Worm (Caenorhabditis elegans) whole organism, L1 larva: ENCODE data around the gene srxa-1.
A peak's percentile ranks its signal among the peaks of the same experiment; 100 is the strongest.

Experiments
- C16A3.4 ChIP-seq: fragments of 150-350 bp; optimal IDR thresholded peaks from 2 replicates; lab custom pipeline; 2014; ENCODE audit warnings: missing biosample characterization, missing genetic modification characterization
- alr-1 ChIP-seq: fragments of 200-800 bp; sonication (Bioruptor generic); optimal IDR thresholded peaks from 2 replicates; lab custom pipeline; 2018; ENCODE audit warnings: borderline replicate concordance, mild to moderate bottlenecking, missing genetic modification characterization, missing compliant biosample characterization
- aly-2 ChIP-seq: fragments of 150-350 bp; optimal IDR thresholded peaks from 2 replicates; lab custom pipeline; 2014; ENCODE audit warnings: missing biosample characterization, missing genetic modification characterization
- blmp-1 ChIP-seq: fragments of 150-350 bp; optimal IDR thresholded peaks from 2 replicates; lab custom pipeline; 2014; ENCODE audit warnings: missing biosample characterization, missing genetic modification characterization
- ceh-82 ChIP-seq, 3 experiments: fragments of 150-350 bp in 1 of 3; sonication (generic microtip) in 2 of 3; optimal IDR thresholded peaks; 2 replicates each; lab custom pipeline; 2014 to 2017; ENCODE audit warnings: missing biosample characterization in 3 of 3, missing genetic modification characterization in 3 of 3
- ceh-88 ChIP-seq: fragments of 200-800 bp; sonication (Bioruptor generic); IDR thresholded peaks from 2 replicates; pipeline ENCODE4 v1.3.6; 2022; ENCODE audit warnings: missing genetic modification characterization, missing compliant biosample characterization
- dpl-1 ChIP-seq, 3 experiments: fragments of 150-350 bp in 2 of 3; sonication (generic microtip) in 1 of 3; optimal IDR thresholded peaks; 2 replicates each; lab custom pipeline; 2014 to 2017; ENCODE audit warnings: missing biosample characterization in 3 of 3, missing genetic modification characterization in 3 of 3, missing genetic modification reagents in 3 of 3
- dsc-1 ChIP-seq: sonication (generic microtip); optimal IDR thresholded peaks from 2 replicates; lab custom pipeline; 2016; ENCODE audit warnings: mild to moderate bottlenecking, missing genetic modification characterization, missing compliant biosample characterization
- efl-1 ChIP-seq, 4 experiments: fragments of 150-350 bp; optimal IDR thresholded peaks in 3 of 4; peaks in 1 of 4; 1 replicate in 1 of 4; 2 replicates in 3 of 4; lab custom pipeline; 2014; ENCODE audit warnings: missing biosample characterization in 2 of 4, missing genetic modification characterization in 2 of 4, missing genetic modification reagents in 2 of 4
- elt-3 ChIP-seq, 6 experiments: fragments of 150-350 bp in 1 of 6; sonication (generic microtip); optimal IDR thresholded peaks; 2 replicates each; lab custom pipeline; 2017 to 2018; ENCODE audit warnings: missing biosample characterization in 6 of 6, missing genetic modification characterization in 6 of 6, inconsistent platforms in 1 of 6
- ets-5 ChIP-seq: fragments of 200-800 bp; sonication (Bioruptor generic); IDR thresholded peaks from 2 replicates; pipeline ENCODE4 v1.3.6; 2022; ENCODE audit warnings: missing genetic modification characterization, missing compliant biosample characterization
- fkh-4 ChIP-seq: sonication (generic microtip); optimal IDR thresholded peaks from 2 replicates; lab custom pipeline; 2016; ENCODE audit warnings: missing compliant biosample characterization, missing genetic modification characterization, borderline replicate concordance
- hlh-17 ChIP-seq: fragments of 200-800 bp; sonication (Bioruptor generic); optimal IDR thresholded peaks from 2 replicates; lab custom pipeline; 2018; ENCODE audit warnings: missing genetic modification characterization, mild to moderate bottlenecking, missing compliant biosample characterization, moderate library complexity, borderline replicate concordance
- hpl-2 ChIP-seq: fragments of 150-350 bp; optimal IDR thresholded peaks from 2 replicates; lab custom pipeline; 2014; ENCODE audit warnings: missing biosample characterization, missing genetic modification reagents, missing genetic modification characterization
- lin-13 ChIP-seq: fragments of 150-350 bp; optimal IDR thresholded peaks from 2 replicates; lab custom pipeline; 2014; ENCODE audit warnings: missing biosample characterization, missing genetic modification reagents, missing genetic modification characterization
- lin-14 ChIP-seq: fragments of 200-800 bp; sonication (Bioruptor generic); optimal IDR thresholded peaks from 2 replicates; lab custom pipeline; 2018; ENCODE audit warnings: mild to moderate bottlenecking, missing genetic modification characterization, moderate library complexity, missing compliant biosample characterization
- lin-35 ChIP-seq, 2 experiments: fragments of 150-350 bp; optimal IDR thresholded peaks; 2 replicates each; lab custom pipeline; 2014; ENCODE audit warnings: missing biosample characterization in 2 of 2, missing genetic modification characterization in 2 of 2, missing genetic modification reagents in 2 of 2
- mab-9 ChIP-seq: fragments of 200-800 bp; sonication (Bioruptor generic); IDR thresholded peaks from 2 replicates; pipeline ENCODE4 v1.3.6; 2022; ENCODE audit warnings: missing genetic modification reagents, missing genetic modification characterization, missing compliant biosample characterization
- mdl-1 ChIP-seq, 2 experiments: fragments of 150-350 bp; optimal IDR thresholded peaks; 2 replicates each; lab custom pipeline; 2014 to 2017; ENCODE audit warnings: missing biosample characterization in 2 of 2, missing genetic modification characterization in 2 of 2, inconsistent platforms in 1 of 2
- mef-2 ChIP-seq: fragments of 150-350 bp; optimal IDR thresholded peaks from 2 replicates; lab custom pipeline; 2014; ENCODE audit warnings: missing biosample characterization, missing genetic modification characterization
- mep-1 ChIP-seq: fragments of 150-350 bp; optimal IDR thresholded peaks from 2 replicates; lab custom pipeline; 2014; ENCODE audit warnings: missing biosample characterization, missing genetic modification characterization
- nhr-12 ChIP-seq: sonication (generic microtip); optimal IDR thresholded peaks from 2 replicates; lab custom pipeline; 2017; ENCODE audit warnings: missing biosample characterization, missing genetic modification characterization
- nhr-19 ChIP-seq: fragments of 200-800 bp; sonication (Bioruptor generic); conservative IDR thresholded peaks from 2 replicates; pipeline ENCODE4 v1.3.6; 2022; ENCODE audit warnings: missing genetic modification characterization, missing compliant biosample characterization
- nhr-20 ChIP-seq: sonication (generic microtip); optimal IDR thresholded peaks from 2 replicates; lab custom pipeline; 2016; ENCODE audit warnings: mild to moderate bottlenecking, missing genetic modification characterization, missing compliant biosample characterization
- nhr-237 ChIP-seq: fragments of 150-350 bp; optimal IDR thresholded peaks from 2 replicates; lab custom pipeline; 2014; ENCODE audit warnings: missing biosample characterization, missing genetic modification characterization
- nhr-47 ChIP-seq: sonication (generic microtip); optimal IDR thresholded peaks from 2 replicates; lab custom pipeline; 2016; ENCODE audit warnings: mild to moderate bottlenecking, missing genetic modification characterization, moderate library complexity, missing compliant biosample characterization
- nhr-71 ChIP-seq: sonication (generic microtip); optimal IDR thresholded peaks from 2 replicates; lab custom pipeline; 2016; ENCODE audit warnings: mild to moderate bottlenecking, missing genetic modification characterization, moderate library complexity, missing compliant biosample characterization
- nhr-85 ChIP-seq: sonication (generic microtip); peaks from one replicate; lab custom pipeline; 2016; ENCODE audit warnings: missing genetic modification characterization, inconsistent platforms, missing compliant biosample characterization
- nhr-90 ChIP-seq: sonication (generic microtip); optimal IDR thresholded peaks from 2 replicates; lab custom pipeline; 2016; ENCODE audit warnings: mild to moderate bottlenecking, missing genetic modification characterization, missing compliant biosample characterization; ENCODE audit not compliant: poor library complexity
- pag-3 ChIP-seq: sonication (generic microtip); optimal IDR thresholded peaks from 2 replicates; lab custom pipeline; 2017; ENCODE audit warnings: missing genetic modification characterization, mild to moderate bottlenecking, missing compliant biosample characterization, antibody characterized with exemption, borderline replicate concordance; ENCODE audit not compliant: insufficient read depth
- pax-3 ChIP-seq: fragments of 200-800 bp; sonication (Bioruptor generic); optimal IDR thresholded peaks from 2 replicates; lab custom pipeline; 2018; ENCODE audit warnings: mild to moderate bottlenecking, missing genetic modification characterization, moderate library complexity, missing compliant biosample characterization
- skn-1 ChIP-seq: fragments of 150-350 bp; optimal IDR thresholded peaks from 2 replicates; lab custom pipeline; 2014; ENCODE audit warnings: missing biosample characterization, missing genetic modification characterization
- snu-23 ChIP-seq: sonication (generic microtip); optimal IDR thresholded peaks from 2 replicates; lab custom pipeline; 2016; ENCODE audit warnings: missing genetic modification characterization, missing compliant biosample characterization
- sptf-1 ChIP-seq: fragments of 150-350 bp; optimal IDR thresholded peaks from 2 replicates; lab custom pipeline; 2014; ENCODE audit warnings: missing biosample characterization, missing genetic modification characterization
- sup-37 ChIP-seq: fragments of 200-800 bp; sonication (Bioruptor generic); optimal IDR thresholded peaks from 2 replicates; lab custom pipeline; 2018; ENCODE audit warnings: mild to moderate bottlenecking, missing genetic modification characterization, missing compliant biosample characterization
- tbx-2 ChIP-seq: sonication (generic microtip); optimal IDR thresholded peaks from 2 replicates; lab custom pipeline; 2016; ENCODE audit warnings: missing genetic modification characterization, missing compliant biosample characterization
- unc-30 ChIP-seq: sonication (generic microtip); optimal IDR thresholded peaks from 2 replicates; lab custom pipeline; 2017; ENCODE audit warnings: missing biosample characterization, missing genetic modification characterization
- unc-62 ChIP-seq: fragments of 150-350 bp; optimal IDR thresholded peaks from 2 replicates; lab custom pipeline; 2014; ENCODE audit warnings: missing biosample characterization, missing genetic modification reagents, missing genetic modification characterization
- unc-86 ChIP-seq: sonication (generic microtip); optimal IDR thresholded peaks from 2 replicates; lab custom pipeline; 2016; ENCODE audit warnings: missing genetic modification characterization, missing compliant biosample characterization
- unc-98 ChIP-seq: fragments of 200-800 bp; sonication (Bioruptor generic); IDR thresholded peaks from 2 replicates; pipeline ENCODE4 v1.3.6; 2022; ENCODE audit warnings: missing genetic modification characterization, missing compliant biosample characterization
- vab-15 ChIP-seq: sonication (generic microtip); optimal IDR thresholded peaks from 2 replicates; lab custom pipeline; 2017; ENCODE audit warnings: missing genotype, mild to moderate bottlenecking, missing genetic modification characterization, missing compliant biosample characterization
- xbp-1 ChIP-seq: sonication (generic microtip); optimal IDR thresholded peaks from 2 replicates; lab custom pipeline; 2016; ENCODE audit warnings: missing genetic modification characterization, missing compliant biosample characterization
- ztf-11 ChIP-seq, 2 experiments: sonication (generic microtip); optimal IDR thresholded peaks; 2 replicates each; lab custom pipeline; 2016 to 2017; ENCODE audit warnings: missing genetic modification characterization in 2 of 2, missing biosample characterization in 1 of 2, missing compliant biosample characterization in 1 of 2

Gene srxa-1

DNA sequence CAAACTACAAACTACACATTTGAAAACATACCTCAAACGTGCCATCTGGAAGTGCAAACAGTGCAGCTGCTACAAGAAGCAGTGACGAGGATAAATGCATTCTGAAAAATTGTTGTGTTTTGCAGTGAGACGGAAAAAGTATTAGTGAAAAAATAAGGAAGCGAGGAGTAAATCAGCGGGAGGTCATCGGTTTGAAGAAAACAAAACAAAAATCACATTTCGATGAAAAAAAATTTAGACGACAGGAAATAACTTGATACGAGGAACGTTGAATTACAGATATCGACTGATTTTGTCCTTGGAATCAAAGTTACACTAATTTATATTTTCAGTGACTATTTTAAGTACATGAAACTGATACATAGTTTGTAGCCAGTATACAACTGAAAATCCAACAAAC lies 40.3 kb upstream of the srxa-1 start, which contains the start of gene F53F8.4:
Gene F53F8.4 (minus strand): TSS at position 101 of the 400 bp plus-strand sequence.
- TF ChIP-seq mab-9 (GFP tag; lab: Robert Waterston, UW) (no peak), nhr-85 (tag; lab: Kevin White, UChicago) (peak; percentile 65)

DNA sequence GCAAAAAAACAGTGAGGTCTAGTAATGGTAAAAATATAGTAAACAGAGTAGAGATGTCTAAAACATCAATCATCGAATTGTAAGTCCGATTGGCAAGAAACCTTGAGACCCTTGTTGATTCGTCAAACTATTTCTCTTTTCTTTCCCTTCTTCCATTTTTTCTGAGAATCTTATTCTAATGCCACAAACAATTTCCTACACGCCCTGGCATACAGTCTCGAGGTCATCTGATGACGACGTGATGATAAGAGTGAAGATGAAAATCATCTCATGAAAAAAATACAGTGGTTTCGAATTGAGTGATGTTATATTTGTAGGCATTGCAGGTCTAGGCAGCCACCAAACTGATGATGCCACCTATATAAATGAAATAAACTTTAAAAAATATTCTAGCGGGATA lies 39.0 kb upstream of the srxa-1 start:
- no peak for TF ChIP-seq ztf-11 (tag; optimal IDR thresholded peaks at IDR 0.05; lab: Kevin White, UChicago)
- peak; percentile 56 for TF ChIP-seq nhr-71 (tag; lab: Kevin White, UChicago)
- peak; percentile 96 for TF ChIP-seq nhr-85 (tag; lab: Kevin White, UChicago)
- TF ChIP-seq pax-3 (tag; lab: Kevin White, UChicago), result no peak
- TF ChIP-seq sup-37, result no peak
- TF ChIP-seq dpl-1 (GFP tag; optimal IDR thresholded peaks at IDR 0.05; lab: Kevin White, UChicago), result peak in 1 of 3 experiments; percentile 17
- TF ChIP-seq nhr-19 (GFP tag; lab: Robert Waterston, UW), result peak; percentile 9; the same call in 1 of the 2 replicates
- TF ChIP-seq lin-14 (GFP tag; lab: Kevin White, UChicago), result peak; percentile 69
- no peak for TF ChIP-seq sptf-1 (tag; lab: Kevin White, UChicago)
- TF ChIP-seq pag-3 (tag; lab: Kevin White, UChicago), result peak; percentile 91
- no peak for TF ChIP-seq unc-62 (GFP tag; lab: Kevin White, UChicago)
- TF ChIP-seq ets-5 (GFP tag; lab: Robert Waterston, UW), result no peak
- TF ChIP-seq tbx-2 (tag; lab: Kevin White, UChicago), result peak; percentile 5
- TF ChIP-seq mdl-1 (tag; optimal IDR thresholded peaks at IDR 0.05; lab: Kevin White, UChicago), result peak in 1 of 2 experiments; percentile 25
- no peak for TF ChIP-seq unc-98
- no peak for TF ChIP-seq alr-1 (tag; lab: Kevin White, UChicago)
- TF ChIP-seq unc-86, result no peak
- TF ChIP-seq aly-2 (tag; lab: Kevin White, UChicago), result no peak
- TF ChIP-seq mef-2 (tag; lab: Kevin White, UChicago), result no peak
- TF ChIP-seq lin-13 (GFP tag; lab: Kevin White, UChicago), result peak; percentile 23
- TF ChIP-seq lin-35 (GFP tag; optimal IDR thresholded peaks at IDR 0.05; lab: Kevin White, UChicago), result peak in 1 of 2 experiments; percentile 8
- no peak for TF ChIP-seq mab-9 (GFP tag; lab: Robert Waterston, UW)
- no peak for TF ChIP-seq ceh-82 (tag; optimal IDR thresholded peaks at IDR 0.05; lab: Kevin White, UChicago)
- peak; percentile 57 for TF ChIP-seq blmp-1 (tag; lab: Kevin White, UChicago)
- no peak for TF ChIP-seq unc-30 (tag; lab: Kevin White, UChicago)
- peak; percentile 70 for TF ChIP-seq nhr-20
- peak in 4 of 6 experiments; percentile 44 to 78 (median 66) for TF ChIP-seq elt-3 (tag; optimal IDR thresholded peaks at IDR 0.05; lab: Kevin White, UChicago)
- no peak for TF ChIP-seq vab-15 (tag; lab: Kevin White, UChicago)
- no peak for TF ChIP-seq nhr-237 (tag; lab: Kevin White, UChicago)
- no peak for TF ChIP-seq C16A3.4 (tag; lab: Kevin White, UChicago)
- peak; percentile 8 for TF ChIP-seq skn-1
- TF ChIP-seq hlh-17 (GFP tag; lab: Kevin White, UChicago), result no peak
- TF ChIP-seq ceh-88, result no peak
- TF ChIP-seq nhr-47 (tag; lab: Kevin White, UChicago), result no peak
- TF ChIP-seq xbp-1 (tag; lab: Kevin White, UChicago), result no peak
- TF ChIP-seq fkh-4 (tag; lab: Kevin White, UChicago), result no peak
- peak; percentile 26 for TF ChIP-seq nhr-90 (tag; lab: Kevin White, UChicago)
- peak; percentile 68 for TF ChIP-seq snu-23 (GFP tag; lab: Kevin White, UChicago)
- no peak for TF ChIP-seq nhr-12 (tag; lab: Kevin White, UChicago)
- no peak for TF ChIP-seq mep-1 (tag; lab: Kevin White, UChicago)
- TF ChIP-seq hpl-2 (GFP tag; lab: Kevin White, UChicago), result no peak
- no peak for TF ChIP-seq dsc-1 (tag; lab: Kevin White, UChicago)
- no peak for TF ChIP-seq efl-1 (optimal IDR thresholded peaks at IDR 0.05; lab: Kevin White, UChicago)
- TF ChIP-seq efl-1 (GFP tag; optimal IDR thresholded peaks at IDR 0.05 in 1 of 2; lab: Kevin White, UChicago), result no peak
- TF ChIP-seq, all 84 proteins: peak for 16
